Fruit fly (Drosophila melanogaster) whole organism, prepupa: ENCODE measurements around the gene Mur29B.
A peak's percentile ranks its signal among the peaks of the same experiment; 100 is the strongest.

ENCODE experiments used
- CG11902 ChIP-seq: fragments of 200-800 bp; sonication (Bioruptor generic); optimal IDR thresholded peaks from 3 replicates; lab custom pipeline; 2016; ENCODE audit warnings: missing biosample characterization, missing genetic modification characterization
- CG31627 ChIP-seq: fragments of 200-800 bp; sonication (Bioruptor generic); optimal IDR thresholded peaks from 3 replicates; lab custom pipeline; 2016; ENCODE audit warnings: missing biosample characterization, missing genetic modification characterization
- CG6163 ChIP-seq: fragments of 200-800 bp; sonication (Bioruptor generic); IDR thresholded peaks from 3 replicates; pipeline ENCODE4 v1.3.6; 2022; ENCODE audit warnings: missing biosample characterization, missing genetic modification characterization
- CG6276 ChIP-seq: fragments of 200-800 bp; sonication (Bioruptor generic); optimal IDR thresholded peaks from 2 replicates; lab custom pipeline; 2017; ENCODE audit warnings: missing biosample characterization, mild to moderate bottlenecking, missing genetic modification characterization
- CG7368 ChIP-seq: fragments of 200-800 bp; sonication (Bioruptor generic); optimal IDR thresholded peaks from 3 replicates; lab custom pipeline; 2016; ENCODE audit warnings: missing biosample characterization, missing genetic modification characterization
- Eip75B ChIP-seq: fragments of 200-800 bp; sonication (Bioruptor generic); optimal IDR thresholded peaks from 3 replicates; lab custom pipeline; 2016; ENCODE audit warnings: missing biosample characterization, missing genetic modification characterization
- Gug ChIP-seq: fragments of 200-800 bp; sonication (Bioruptor generic); IDR thresholded peaks from 2 replicates; pipeline ENCODE4 v1.3.6; 2022; ENCODE audit warnings: missing biosample characterization, missing genetic modification characterization
- Hr4 ChIP-seq: fragments of 200-800 bp; sonication (Bioruptor generic); optimal IDR thresholded peaks from 3 replicates; lab custom pipeline; 2016; ENCODE audit warnings: missing biosample characterization, missing genetic modification characterization
- OdsH ChIP-seq: fragments of 200-800 bp; sonication (Bioruptor generic); optimal IDR thresholded peaks from 3 replicates; lab custom pipeline; 2016; ENCODE audit warnings: missing biosample characterization, missing genetic modification characterization
- Smox ChIP-seq: fragments of 200-800 bp; sonication (Bioruptor generic); optimal IDR thresholded peaks from 3 replicates; lab custom pipeline; 2016; ENCODE audit warnings: missing biosample characterization, missing genetic modification characterization
- Sox102F ChIP-seq: fragments of 200-800 bp; sonication (Bioruptor generic); optimal IDR thresholded peaks from 2 replicates; lab custom pipeline; 2016; ENCODE audit warnings: missing biosample characterization, mild to moderate bottlenecking, missing genetic modification characterization
- lz ChIP-seq: fragments of 200-800 bp; sonication (Bioruptor generic); optimal IDR thresholded peaks from 3 replicates; lab custom pipeline; 2016; ENCODE audit warnings: missing biosample characterization, missing genetic modification characterization
- salr ChIP-seq, 2 experiments: fragments of 200-800 bp; sonication (Bioruptor generic); optimal IDR thresholded peaks; 3 replicates each; lab custom pipeline; 2016 to 2018; ENCODE audit warnings: missing biosample characterization in 2 of 2, missing genetic modification characterization in 2 of 2, mild to moderate bottlenecking in 1 of 2
- ss ChIP-seq, 2 experiments: fragments of 200-800 bp; sonication (Bioruptor generic); optimal IDR thresholded peaks; 2 replicates in 1 of 2; 3 replicates in 1 of 2; lab custom pipeline; 2017 to 2018; ENCODE audit warnings: mild to moderate bottlenecking in 2 of 2, missing biosample characterization in 2 of 2, missing genetic modification characterization in 2 of 2, moderate library complexity in 1 of 2

- TF ChIP-seq CG6276 (GFP tag; lab: Kevin White, UChicago) (peak; percentile 16), Gug (GFP tag; lab: Robert Waterston, UW) (no peak), CG11902 (GFP tag; lab: Kevin White, UChicago) (no peak), Sox102F (no peak), OdsH (no peak), Smox (GFP tag; lab: Kevin White, UChicago) (no peak), CG7368 (no peak), CG31627 (GFP tag; lab: Kevin White, UChicago) (no peak), lz (GFP tag; lab: Kevin White, UChicago) (no peak), Eip75B (GFP tag; lab: Kevin White, UChicago) (no peak), Hr4 (GFP tag; lab: Kevin White, UChicago) (no peak), CG6163 (peak; percentile 47; the same call in 1 of the 3 replicates), ss (GFP tag; optimal IDR thresholded peaks at IDR 0.05; lab: Kevin White, UChicago) (no peak), salr (GFP tag; optimal IDR thresholded peaks at IDR 0.05; lab: Kevin White, UChicago) (no peak)
Observed at dm6 chr2L:8370364-8371326, 18.7 kb downstream of the Mur29B start, which contains the start of gene CG17292.
